Worm (Caenorhabditis elegans) whole organism, late embryonic: ENCODE measurements around the gene srbc-57.
A peak's percentile ranks its signal among the peaks of the same experiment; 100 is the strongest.

Experiments
- C38D4.7 ChIP-seq: fragments of 200-800 bp; sonication (Bioruptor generic); optimal IDR thresholded peaks from 2 replicates; lab custom pipeline; 2018; ENCODE audit warnings: mild to moderate bottlenecking, missing genetic modification characterization, moderate library complexity, missing compliant biosample characterization
- F13H6.1 ChIP-seq: sonication (generic microtip); optimal IDR thresholded peaks from 2 replicates; lab custom pipeline; 2016; ENCODE audit warnings: missing genetic modification characterization, missing compliant biosample characterization
- K09A11.1 ChIP-seq: sonication (generic microtip); optimal IDR thresholded peaks from 2 replicates; lab custom pipeline; 2017; ENCODE audit warnings: antibody characterized with exemption, mild to moderate bottlenecking, missing genetic modification characterization, missing compliant biosample characterization; ENCODE audit not compliant: insufficient read depth
- T23F11.4 ChIP-seq: fragments of 200-800 bp; sonication (Bioruptor generic); optimal IDR thresholded peaks from 2 replicates; lab custom pipeline; 2018; ENCODE audit warnings: mild to moderate bottlenecking, missing genetic modification characterization, missing compliant biosample characterization
- Y22D7AL.16 ChIP-seq: sonication (generic microtip); optimal IDR thresholded peaks from 2 replicates; lab custom pipeline; 2016; ENCODE audit warnings: missing genetic modification characterization, missing compliant biosample characterization
- ahr-1 ChIP-seq: sonication (generic microtip); optimal IDR thresholded peaks from 2 replicates; lab custom pipeline; 2016; ENCODE audit warnings: missing genetic modification characterization, missing compliant biosample characterization
- ama-1 ChIP-seq: fragments of 150-350 bp; optimal IDR thresholded peaks from 2 replicates; lab custom pipeline; 2014
- ceh-19 ChIP-seq: fragments of 200-800 bp; sonication (Bioruptor generic); optimal IDR thresholded peaks from 2 replicates; lab custom pipeline; 2018; ENCODE audit warnings: mild to moderate bottlenecking, missing genetic modification characterization, missing compliant biosample characterization
- ceh-22 ChIP-seq: sonication (generic microtip); optimal IDR thresholded peaks from 2 replicates; lab custom pipeline; 2017; ENCODE audit warnings: missing biosample characterization, missing genetic modification characterization
- ceh-30 ChIP-seq: fragments of 150-350 bp; optimal IDR thresholded peaks from 2 replicates; lab custom pipeline; 2014; ENCODE audit warnings: missing biosample characterization, missing genetic modification characterization
- ceh-34 ChIP-seq: sonication (generic microtip); optimal IDR thresholded peaks from 2 replicates; lab custom pipeline; 2016; ENCODE audit warnings: mild to moderate bottlenecking, missing genetic modification characterization, missing compliant biosample characterization
- ceh-48 ChIP-seq: sonication (generic microtip); optimal IDR thresholded peaks from 2 replicates; lab custom pipeline; 2016; ENCODE audit warnings: missing genetic modification characterization, inconsistent platforms, missing compliant biosample characterization
- ceh-6 ChIP-seq: fragments of 200-800 bp; sonication (Bioruptor generic); optimal IDR thresholded peaks from 2 replicates; lab custom pipeline; 2018; ENCODE audit warnings: mild to moderate bottlenecking, missing genetic modification characterization, missing compliant biosample characterization
- ceh-9 ChIP-seq: sonication (generic microtip); optimal IDR thresholded peaks from 2 replicates; lab custom pipeline; 2016; ENCODE audit warnings: mild to moderate bottlenecking, missing genetic modification characterization, inconsistent platforms, missing compliant biosample characterization
- che-1 ChIP-seq: sonication (generic microtip); optimal IDR thresholded peaks from 2 replicates; lab custom pipeline; 2016; ENCODE audit warnings: mild to moderate bottlenecking, missing genetic modification characterization, missing compliant biosample characterization
- dmd-4 ChIP-seq: sonication (generic microtip); optimal IDR thresholded peaks from 2 replicates; lab custom pipeline; 2016; ENCODE audit warnings: borderline replicate concordance, missing genetic modification characterization, missing compliant biosample characterization
- dve-1 ChIP-seq: sonication (generic microtip); optimal IDR thresholded peaks from 2 replicates; lab custom pipeline; 2017; ENCODE audit warnings: antibody characterized with exemption, mild to moderate bottlenecking, missing genetic modification characterization, missing compliant biosample characterization
- ets-4 ChIP-seq: sonication (generic microtip); optimal IDR thresholded peaks from 2 replicates; lab custom pipeline; 2016; ENCODE audit warnings: missing genetic modification characterization, missing compliant biosample characterization
- eyg-1 ChIP-seq: sonication (generic microtip); optimal IDR thresholded peaks from 2 replicates; lab custom pipeline; 2016; ENCODE audit warnings: missing genotype, missing genetic modification characterization, missing compliant biosample characterization
- fkh-10 ChIP-seq: fragments of 150-350 bp; optimal IDR thresholded peaks from 2 replicates; lab custom pipeline; 2014; ENCODE audit warnings: missing biosample characterization, missing genetic modification reagents, missing genetic modification characterization
- fkh-6 ChIP-seq: sonication (generic microtip); optimal IDR thresholded peaks from 2 replicates; lab custom pipeline; 2016; ENCODE audit warnings: missing genetic modification characterization, missing compliant biosample characterization
- hlh-13 ChIP-seq: fragments of 200-800 bp; sonication (Bioruptor generic); optimal IDR thresholded peaks from 2 replicates; lab custom pipeline; 2018; ENCODE audit warnings: mild to moderate bottlenecking, missing genetic modification characterization, missing compliant biosample characterization
- hlh-15 ChIP-seq: sonication (generic microtip); optimal IDR thresholded peaks from 2 replicates; lab custom pipeline; 2016; ENCODE audit warnings: missing genetic modification characterization, missing compliant biosample characterization
- hlh-6 ChIP-seq: sonication (generic microtip); optimal IDR thresholded peaks from 2 replicates; lab custom pipeline; 2016; ENCODE audit warnings: missing genotype, missing genetic modification characterization, missing compliant biosample characterization
- hlh-8 ChIP-seq: sonication (generic microtip); optimal IDR thresholded peaks from 2 replicates; lab custom pipeline; 2016; ENCODE audit warnings: missing genotype, missing genetic modification characterization, missing compliant biosample characterization
- lim-6 ChIP-seq: sonication (generic microtip); optimal IDR thresholded peaks from 2 replicates; lab custom pipeline; 2016; ENCODE audit warnings: missing genetic modification characterization, missing compliant biosample characterization
- madf-2 ChIP-seq: sonication (generic microtip); optimal IDR thresholded peaks from 2 replicates; lab custom pipeline; 2017; ENCODE audit warnings: missing genetic modification characterization, missing compliant biosample characterization
- nfya-1 ChIP-seq: sonication (generic microtip); optimal IDR thresholded peaks from 2 replicates; lab custom pipeline; 2017; ENCODE audit warnings: missing genetic modification characterization, mild to moderate bottlenecking, missing compliant biosample characterization, antibody characterized with exemption, moderate library complexity
- nhr-232 ChIP-seq: sonication (generic microtip); optimal IDR thresholded peaks from 2 replicates; lab custom pipeline; 2016; ENCODE audit warnings: missing genetic modification characterization, missing compliant biosample characterization
- npax-4 ChIP-seq: sonication (generic microtip); optimal IDR thresholded peaks from 2 replicates; lab custom pipeline; 2016; ENCODE audit warnings: missing genetic modification characterization, missing compliant biosample characterization
- odd-2 ChIP-seq: sonication (generic microtip); optimal IDR thresholded peaks from 2 replicates; lab custom pipeline; 2017; ENCODE audit warnings: antibody characterized with exemption, mild to moderate bottlenecking, missing genetic modification characterization, missing compliant biosample characterization
- pat-9 ChIP-seq: fragments of 200-800 bp; sonication (Bioruptor generic); optimal IDR thresholded peaks from 2 replicates; lab custom pipeline; 2018; ENCODE audit warnings: mild to moderate bottlenecking, missing genetic modification characterization, moderate library complexity, missing compliant biosample characterization
- pha-2 ChIP-seq: sonication (generic microtip); optimal IDR thresholded peaks from 2 replicates; lab custom pipeline; 2017; ENCODE audit warnings: mild to moderate bottlenecking, missing genetic modification characterization, missing compliant biosample characterization
- pros-1 ChIP-seq: fragments of 150-350 bp; optimal IDR thresholded peaks from 2 replicates; lab custom pipeline; 2014; ENCODE audit warnings: missing biosample characterization, missing genetic modification reagents, missing genetic modification characterization
- rnt-1 ChIP-seq: sonication (generic microtip); optimal IDR thresholded peaks from 2 replicates; lab custom pipeline; 2016; ENCODE audit warnings: missing genetic modification characterization, missing compliant biosample characterization
- sdc-2 ChIP-seq: sonication (generic microtip); optimal IDR thresholded peaks from 2 replicates; lab custom pipeline; 2016; ENCODE audit warnings: missing genotype, missing genetic modification characterization, missing compliant biosample characterization
- sox-2 ChIP-seq: fragments of 200-800 bp; sonication (Bioruptor generic); IDR thresholded peaks from 2 replicates; pipeline ENCODE4 v1.3.6; 2022; ENCODE audit warnings: missing genetic modification reagents, missing genetic modification characterization, missing compliant biosample characterization
- sox-4 ChIP-seq: sonication (generic microtip); optimal IDR thresholded peaks from 2 replicates; lab custom pipeline; 2017; ENCODE audit warnings: mild to moderate bottlenecking, missing genetic modification characterization, inconsistent platforms, missing compliant biosample characterization
- syd-9 ChIP-seq: sonication (generic microtip); optimal IDR thresholded peaks from 2 replicates; lab custom pipeline; 2016; ENCODE audit warnings: mild to moderate bottlenecking, missing genetic modification characterization, moderate library complexity, missing compliant biosample characterization
- tbx-2 ChIP-seq: sonication (generic microtip); optimal IDR thresholded peaks from 2 replicates; lab custom pipeline; 2016; ENCODE audit warnings: missing genetic modification characterization, missing compliant biosample characterization
- ttx-3 ChIP-seq: sonication (generic microtip); optimal IDR thresholded peaks from 2 replicates; lab custom pipeline; 2016; ENCODE audit warnings: missing genetic modification reagents, missing genetic modification characterization, missing compliant biosample characterization
- unc-55 ChIP-seq: sonication (generic microtip); optimal IDR thresholded peaks from 2 replicates; lab custom pipeline; 2017; ENCODE audit warnings: missing biosample characterization, missing genetic modification reagents, missing genetic modification characterization
- ztf-16 ChIP-seq: sonication (generic microtip); optimal IDR thresholded peaks from 2 replicates; lab custom pipeline; 2017; ENCODE audit warnings: missing genetic modification characterization, missing compliant biosample characterization

The srbc-57 gene

ce11 chrV:501230-501629 is 32.9 kb upstream of the srbc-57 start, which contains the start of gene str-256:
str-256 (minus strand) TSS chrV:501330.
- TF ChIP-seq dve-1 (tag; lab: Kevin White, UChicago): no peak

ce11 chrV:500535-500934 is 32.2 kb upstream of the srbc-57 start:
- TF ChIP-seq K09A11.1 (tag; lab: Kevin White, UChicago) (no peak), madf-2 (no peak), nhr-232 (tag; lab: Kevin White, UChicago) (no peak), pha-2 (tag; lab: Kevin White, UChicago) (no peak), Y22D7AL.16 (tag; lab: Kevin White, UChicago) (no peak), ceh-22 (tag; lab: Kevin White, UChicago) (no peak), hlh-8 (tag; lab: Kevin White, UChicago) (no peak), ceh-30 (tag; lab: Kevin White, UChicago) (no peak), eyg-1 (no peak), hlh-15 (tag; lab: Kevin White, UChicago) (no peak), sox-2 (GFP tag; lab: Robert Waterston, UW) (no peak), pat-9 (tag; lab: Kevin White, UChicago) (no peak), unc-55 (GFP tag; lab: Kevin White, UChicago) (no peak), pros-1 (tag; lab: Kevin White, UChicago) (no peak), sdc-2 (tag; lab: Kevin White, UChicago) (no peak), ttx-3 (no peak), ets-4 (no peak), tbx-2 (tag; lab: Kevin White, UChicago) (no peak), ama-1 (lab: Kevin White, UChicago) (no peak), fkh-6 (tag; lab: Kevin White, UChicago) (no peak)

- no peak for TF ChIP-seq ahr-1 (tag; lab: Kevin White, UChicago)
- no peak for TF ChIP-seq lim-6 (tag; lab: Kevin White, UChicago)
- no peak for TF ChIP-seq K09A11.1 (tag; lab: Kevin White, UChicago)
- TF ChIP-seq nfya-1 (tag; lab: Kevin White, UChicago): peak; percentile 37
- TF ChIP-seq dmd-4 (tag; lab: Kevin White, UChicago): no peak
Observed at ce11 chrV:497399-497798, 29.0 kb upstream of the srbc-57 start, which contains the start of gene T01G6.1. T01G6.1 (plus strand) TSS chrV:497699.

ce11 chrV:494284-494683 is 25.9 kb upstream of the srbc-57 start, which contains the start of gene nhr-131:
nhr-131 (plus strand) TSS chrV:494370.
- TF ChIP-seq syd-9 (tag; lab: Kevin White, UChicago) (no peak), hlh-6 (tag; lab: Kevin White, UChicago) (no peak), hlh-13 (no peak), ceh-9 (tag; lab: Kevin White, UChicago) (no peak), ahr-1 (tag; lab: Kevin White, UChicago) (no peak), rnt-1 (tag; lab: Kevin White, UChicago) (no peak)
- TF ChIP-seq, all 69 proteins: peak for 0

- no peak for TF ChIP-seq T23F11.4 (GFP tag; lab: Kevin White, UChicago)
- no peak for TF ChIP-seq che-1
- TF ChIP-seq ceh-22 (tag; lab: Kevin White, UChicago): no peak
- TF ChIP-seq hlh-13: no peak
- no peak for TF ChIP-seq npax-4 (tag; lab: Kevin White, UChicago)
- TF ChIP-seq ets-4: no peak
Observed at ce11 chrV:491432-491831, 23.1 kb upstream of the srbc-57 start, which contains the start of gene str-196. str-196 (plus strand) TSS chrV:491732.

ce11 chrV:489320-489719 is 21.0 kb upstream of the srbc-57 start, which contains the start of gene nhr-106:
nhr-106 (plus strand) TSS chrV:489620.
- TF ChIP-seq C38D4.7 (no peak), fkh-10 (GFP tag; lab: Kevin White, UChicago) (no peak), pat-9 (tag; lab: Kevin White, UChicago) (no peak), odd-2 (tag; lab: Kevin White, UChicago) (no peak), rnt-1 (tag; lab: Kevin White, UChicago) (no peak), ceh-6 (no peak), ceh-48 (no peak), ceh-30 (tag; lab: Kevin White, UChicago) (no peak), ceh-34 (no peak), F13H6.1 (no peak), nhr-232 (tag; lab: Kevin White, UChicago) (no peak), sox-4 (tag; lab: Kevin White, UChicago) (no peak), hlh-6 (tag; lab: Kevin White, UChicago) (no peak), ceh-19 (GFP tag; lab: Kevin White, UChicago) (no peak), tbx-2 (tag; lab: Kevin White, UChicago) (no peak), ztf-16 (tag; lab: Kevin White, UChicago) (no peak), hlh-8 (tag; lab: Kevin White, UChicago) (no peak)
